Worm (Caenorhabditis elegans) whole organism, L2 larva: ENCODE data around the gene hrg-4.

Experiments
- C34F6.9 ChIP-seq: fragments of 150-350 bp; optimal IDR thresholded peaks from 2 replicates; lab custom pipeline; 2014; ENCODE audit warnings: missing biosample characterization, missing genetic modification characterization
- F13H6.1 ChIP-seq: sonication (generic microtip); optimal IDR thresholded peaks from 2 replicates; lab custom pipeline; 2016; ENCODE audit warnings: missing genetic modification characterization, missing compliant biosample characterization
- R02D3.7 ChIP-seq: fragments of 150-350 bp; optimal IDR thresholded peaks from 2 replicates; lab custom pipeline; 2014; ENCODE audit warnings: missing biosample characterization, missing genetic modification characterization
- Y55F3AM.14 ChIP-seq: fragments of 200-800 bp; sonication (Bioruptor generic); optimal IDR thresholded peaks from 2 replicates; lab custom pipeline; 2018; ENCODE audit warnings: mild to moderate bottlenecking, missing genetic modification characterization, missing compliant biosample characterization
- ZK546.5 ChIP-seq: sonication (generic microtip); optimal IDR thresholded peaks from 2 replicates; lab custom pipeline; 2017; ENCODE audit warnings: missing biosample characterization, missing genetic modification characterization
- alr-1 ChIP-seq: fragments of 150-350 bp; optimal IDR thresholded peaks from 2 replicates; lab custom pipeline; 2014; ENCODE audit warnings: missing biosample characterization, missing genetic modification characterization
- aly-2 ChIP-seq: fragments of 150-350 bp; optimal IDR thresholded peaks from 2 replicates; lab custom pipeline; 2014; ENCODE audit warnings: missing biosample characterization, missing genetic modification characterization
- ama-1 ChIP-seq: fragments of 150-350 bp; optimal IDR thresholded peaks from 2 replicates; lab custom pipeline; 2018; ENCODE audit warnings: inconsistent platforms
- blmp-1 ChIP-seq: sonication (generic microtip); optimal IDR thresholded peaks from 2 replicates; lab custom pipeline; 2017; ENCODE audit warnings: missing genetic modification characterization, mild to moderate bottlenecking, missing compliant biosample characterization, antibody characterized with exemption, moderate library complexity; ENCODE audit not compliant: insufficient read depth
- ceh-16 ChIP-seq: fragments of 150-350 bp; optimal IDR thresholded peaks from 2 replicates; lab custom pipeline; 2014; ENCODE audit warnings: missing biosample characterization, missing genetic modification characterization
- ceh-82 ChIP-seq: fragments of 150-350 bp; optimal IDR thresholded peaks from 2 replicates; lab custom pipeline; 2014; ENCODE audit warnings: missing biosample characterization, missing genetic modification characterization
- crh-2 ChIP-seq: sonication (generic microtip); optimal IDR thresholded peaks from 2 replicates; lab custom pipeline; 2017; ENCODE audit warnings: missing biosample characterization, missing genetic modification characterization
- dmd-4 ChIP-seq: sonication (generic microtip); optimal IDR thresholded peaks from 2 replicates; lab custom pipeline; 2017; ENCODE audit warnings: missing biosample characterization, missing genetic modification characterization
- egl-27 ChIP-seq: sonication (generic microtip); optimal IDR thresholded peaks from 3 replicates; lab custom pipeline; 2017; ENCODE audit warnings: missing biosample characterization, missing genetic modification reagents, missing genetic modification characterization
- elt-1 ChIP-seq: fragments of 150-350 bp; optimal IDR thresholded peaks from 2 replicates; lab custom pipeline; 2014; ENCODE audit warnings: missing biosample characterization, missing genetic modification characterization
- elt-3 ChIP-seq: sonication (generic microtip); optimal IDR thresholded peaks from 2 replicates; lab custom pipeline; 2017; ENCODE audit warnings: missing biosample characterization, missing genetic modification characterization
- fos-1 ChIP-seq: fragments of 150-350 bp; optimal IDR thresholded peaks from 2 replicates; lab custom pipeline; 2014; ENCODE audit warnings: missing biosample characterization, missing genetic modification characterization
- gmeb-1 ChIP-seq: fragments of 150-350 bp; optimal IDR thresholded peaks from 2 replicates; lab custom pipeline; 2014; ENCODE audit warnings: missing biosample characterization, missing genetic modification characterization
- lin-11 ChIP-seq: fragments of 150-350 bp; sonication (generic microtip); optimal IDR thresholded peaks from 2 replicates; lab custom pipeline; 2014; ENCODE audit warnings: missing biosample characterization, missing genetic modification characterization, inconsistent platforms, mixed read lengths
- lin-13 ChIP-seq: fragments of 150-350 bp; optimal IDR thresholded peaks from 2 replicates; lab custom pipeline; 2014; ENCODE audit warnings: missing biosample characterization, missing genetic modification reagents, missing genetic modification characterization
- lin-39 ChIP-seq: fragments of 150-350 bp; optimal IDR thresholded peaks from 2 replicates; lab custom pipeline; 2014; ENCODE audit warnings: missing biosample characterization, missing genetic modification reagents, missing genetic modification characterization
- lsy-2 ChIP-seq, 2 experiments: fragments of 150-350 bp in 1 of 2; sonication (generic microtip) in 1 of 2; optimal IDR thresholded peaks; 2 replicates each; lab custom pipeline; 2014 to 2017; ENCODE audit warnings: missing biosample characterization in 2 of 2, missing genetic modification characterization in 2 of 2
- mab-5 ChIP-seq: fragments of 150-350 bp; optimal IDR thresholded peaks from 2 replicates; lab custom pipeline; 2014; ENCODE audit warnings: missing biosample characterization, missing genetic modification characterization
- mbf-1 ChIP-seq: sonication (generic microtip); optimal IDR thresholded peaks from 2 replicates; lab custom pipeline; 2017; ENCODE audit warnings: missing biosample characterization, missing genetic modification characterization
- mdl-1 ChIP-seq, 2 experiments: fragments of 150-350 bp in 1 of 2; sonication (generic microtip) in 1 of 2; optimal IDR thresholded peaks; 2 replicates each; lab custom pipeline; 2017; ENCODE audit warnings: missing biosample characterization in 2 of 2, missing genetic modification characterization in 2 of 2
- nhr-10 ChIP-seq: sonication (generic microtip); optimal IDR thresholded peaks from 2 replicates; lab custom pipeline; 2017; ENCODE audit warnings: missing biosample characterization, missing genetic modification characterization
- nhr-11 ChIP-seq: fragments of 150-350 bp; optimal IDR thresholded peaks from 2 replicates; lab custom pipeline; 2014; ENCODE audit warnings: missing biosample characterization, missing genetic modification characterization
- nhr-12 ChIP-seq: fragments of 150-350 bp; optimal IDR thresholded peaks from 2 replicates; lab custom pipeline; 2014; ENCODE audit warnings: missing biosample characterization, missing genetic modification characterization
- nhr-129 ChIP-seq: fragments of 150-350 bp; optimal IDR thresholded peaks from 2 replicates; lab custom pipeline; 2014; ENCODE audit warnings: missing biosample characterization, missing genetic modification characterization
- nhr-21 ChIP-seq: fragments of 150-350 bp; optimal IDR thresholded peaks from 2 replicates; lab custom pipeline; 2014; ENCODE audit warnings: missing biosample characterization, missing genetic modification characterization
- nhr-23 ChIP-seq: fragments of 150-350 bp; optimal IDR thresholded peaks from 2 replicates; lab custom pipeline; 2014; ENCODE audit warnings: missing biosample characterization, missing genetic modification reagents, missing genetic modification characterization
- nhr-237 ChIP-seq: fragments of 150-350 bp; optimal IDR thresholded peaks from 2 replicates; lab custom pipeline; 2014; ENCODE audit warnings: missing biosample characterization, missing genetic modification characterization
- nhr-25 ChIP-seq: fragments of 150-350 bp; sonication (generic microtip); optimal IDR thresholded peaks from 3 replicates; lab custom pipeline; 2014; ENCODE audit warnings: missing biosample characterization, missing genetic modification characterization
- nhr-6 ChIP-seq: fragments of 150-350 bp; optimal IDR thresholded peaks from 2 replicates; lab custom pipeline; 2014; ENCODE audit warnings: missing biosample characterization, missing genetic modification characterization
- nhr-77 ChIP-seq: fragments of 150-350 bp; optimal IDR thresholded peaks from 2 replicates; lab custom pipeline; 2014; ENCODE audit warnings: missing biosample characterization, missing genetic modification characterization
- peb-1 ChIP-seq: fragments of 150-350 bp; optimal IDR thresholded peaks from 2 replicates; lab custom pipeline; 2014; ENCODE audit warnings: missing biosample characterization, missing genetic modification characterization
- sem-4 ChIP-seq: fragments of 150-350 bp; optimal IDR thresholded peaks from 2 replicates; lab custom pipeline; 2014; ENCODE audit warnings: missing biosample characterization, missing genetic modification reagents, missing genetic modification characterization
- skn-1 ChIP-seq: sonication (generic microtip); optimal IDR thresholded peaks from 2 replicates; lab custom pipeline; 2017; ENCODE audit warnings: missing biosample characterization, missing genetic modification characterization
- sma-3 ChIP-seq: sonication (generic microtip); optimal IDR thresholded peaks from 2 replicates; lab custom pipeline; 2016; ENCODE audit warnings: missing genetic modification reagents, missing genetic modification characterization, missing compliant biosample characterization
- sma-9 ChIP-seq, 2 experiments: fragments of 150-350 bp in 1 of 2; sonication (generic microtip) in 1 of 2; optimal IDR thresholded peaks; 2 replicates each; lab custom pipeline; 2014 to 2016; ENCODE audit warnings: missing genetic modification characterization in 2 of 2, mild to moderate bottlenecking in 1 of 2, missing biosample characterization in 1 of 2, missing compliant biosample characterization in 1 of 2, missing genetic modification reagents in 1 of 2, moderate library complexity in 1 of 2
- snpc-4 ChIP-seq: fragments of 150-350 bp; optimal IDR thresholded peaks from 2 replicates; lab custom pipeline; 2014; ENCODE audit warnings: missing biosample characterization, missing genetic modification characterization
- unc-39 ChIP-seq: fragments of 150-350 bp; optimal IDR thresholded peaks from 2 replicates; lab custom pipeline; 2014; ENCODE audit warnings: missing biosample characterization, missing genetic modification characterization
- unc-55 ChIP-seq: fragments of 150-350 bp; sonication (generic microtip); optimal IDR thresholded peaks from 3 replicates; lab custom pipeline; 2014; ENCODE audit warnings: missing biosample characterization, missing genetic modification reagents, missing genetic modification characterization
- unc-62 ChIP-seq: fragments of 150-350 bp; optimal IDR thresholded peaks from 2 replicates; lab custom pipeline; 2014; ENCODE audit warnings: missing biosample characterization, missing genetic modification reagents, missing genetic modification characterization
- zag-1 ChIP-seq: fragments of 150-350 bp; optimal IDR thresholded peaks from 2 replicates; lab custom pipeline; 2014; ENCODE audit warnings: missing biosample characterization, missing genetic modification characterization
- ztf-1 ChIP-seq: fragments of 200-800 bp; sonication (Bioruptor generic); conservative IDR thresholded peaks from 2 replicates; pipeline ENCODE4 v1.3.6; 2022; ENCODE audit warnings: missing genetic modification characterization, missing compliant biosample characterization
- ztf-11 ChIP-seq: sonication (generic microtip); optimal IDR thresholded peaks from 2 replicates; lab custom pipeline; 2017; ENCODE audit warnings: missing biosample characterization, missing genetic modification characterization
- ztf-4 ChIP-seq: fragments of 150-350 bp; optimal IDR thresholded peaks from 2 replicates; lab custom pipeline; 2014; ENCODE audit warnings: missing biosample characterization, missing genetic modification characterization

Gene hrg-4

DNA sequence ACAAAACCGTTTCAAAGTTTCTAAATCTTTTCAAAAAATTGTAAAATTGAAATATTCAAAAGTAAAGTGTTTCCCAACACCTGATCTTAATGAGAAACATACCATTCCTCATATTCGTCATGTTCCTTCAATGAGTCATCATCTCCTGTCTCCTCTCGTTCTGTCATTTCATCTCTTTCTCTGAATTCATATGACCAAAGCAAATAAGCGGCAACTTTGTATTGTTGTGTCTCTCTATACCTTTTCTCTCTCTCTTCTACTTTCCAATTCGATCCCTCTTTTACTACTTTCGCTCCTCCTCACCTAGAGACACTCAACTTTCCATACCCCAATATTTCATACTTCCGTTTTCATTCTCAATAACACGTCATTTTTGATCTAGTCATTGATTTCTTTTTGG, 22.5 kb downstream of the hrg-4 start:
- TF ChIP-seq R02D3.7 (tag; lab: Kevin White, UChicago) (no peak), nhr-77 (no peak), nhr-12 (tag; lab: Kevin White, UChicago) (no peak), mdl-1 (tag; optimal IDR thresholded peaks at IDR 0.05; lab: Kevin White, UChicago) (no peak), nhr-129 (peak; percentile 75), unc-39 (no peak), elt-1 (no peak), nhr-21 (tag; lab: Kevin White, UChicago) (peak; percentile 32), dmd-4 (tag; lab: Kevin White, UChicago) (no peak), crh-2 (tag; lab: Kevin White, UChicago) (peak; percentile 33), ceh-16 (tag; lab: Kevin White, UChicago) (no peak), mbf-1 (no peak), unc-55 (GFP tag; lab: Kevin White, UChicago) (no peak), fos-1 (peak; percentile 78), alr-1 (tag; lab: Kevin White, UChicago) (no peak), nhr-11 (no peak), aly-2 (tag; lab: Kevin White, UChicago) (no peak), blmp-1 (tag; lab: Kevin White, UChicago) (peak; percentile 89), gmeb-1 (no peak), sma-9 (GFP tag; optimal IDR thresholded peaks at IDR 0.05; lab: Kevin White, UChicago) (peak; percentile 24), sma-9 (tag; optimal IDR thresholded peaks at IDR 0.05; lab: Kevin White, UChicago) (no peak), C34F6.9 (tag; lab: Kevin White, UChicago) (peak; percentile 2), egl-27 (no peak), sma-3 (peak; percentile 48), zag-1 (tag; lab: Kevin White, UChicago) (no peak), ztf-1 (no peak), peb-1 (tag; lab: Kevin White, UChicago) (no peak), nhr-6 (no peak), lin-13 (GFP tag; lab: Kevin White, UChicago) (no peak), skn-1 (no peak), lsy-2 (tag; optimal IDR thresholded peaks at IDR 0.05; lab: Kevin White, UChicago) (no peak), nhr-23 (no peak), lin-39 (tag; lab: Kevin White, UChicago) (no peak), F13H6.1 (tag; lab: Kevin White, UChicago) (peak; percentile 1), elt-3 (tag; lab: Kevin White, UChicago) (no peak), nhr-237 (tag; lab: Kevin White, UChicago) (no peak), sem-4 (tag; lab: Kevin White, UChicago) (no peak), ZK546.5 (tag; lab: Kevin White, UChicago) (no peak), nhr-10 (tag; lab: Kevin White, UChicago) (no peak), snpc-4 (no peak), lin-11 (no peak), unc-62 (no peak), Y55F3AM.14 (GFP tag; lab: Kevin White, UChicago) (no peak), ztf-11 (no peak), nhr-25 (tag; lab: Kevin White, UChicago) (peak; percentile 66), ama-1 (lab: Kevin White, UChicago) (no peak), ztf-4 (tag; lab: Kevin White, UChicago) (no peak), mab-5 (tag; lab: Kevin White, UChicago) (no peak), ceh-82 (tag; lab: Kevin White, UChicago) (no peak)
- TF ChIP-seq, all 48 proteins: peak for 10

DNA sequence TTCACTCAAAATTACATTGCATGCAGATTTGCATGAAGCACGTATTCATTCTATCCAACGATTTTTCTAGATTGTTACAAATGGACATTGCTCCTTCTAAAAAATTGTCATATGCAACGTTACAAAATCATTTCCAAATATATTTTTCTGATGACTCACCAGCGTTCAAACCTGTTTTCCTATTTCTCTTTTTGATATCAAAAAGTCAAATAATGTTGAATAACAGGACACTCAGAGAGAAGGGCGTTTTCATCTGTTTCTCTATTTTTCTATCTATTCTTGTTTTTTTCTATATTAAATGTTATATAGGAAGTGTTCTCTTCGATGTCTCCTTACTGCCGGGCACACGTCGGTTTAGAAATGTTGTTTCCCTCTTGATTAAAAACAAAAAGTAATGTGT, 23.9 kb downstream of the hrg-4 start:
- TF ChIP-seq fos-1 (peak; percentile 64), crh-2 (tag; lab: Kevin White, UChicago) (no peak)
